Worm (Caenorhabditis elegans) whole organism, young adult: ENCODE measurements around the gene gap-1.

Experiments used
- B0019.2 ChIP-seq: fragments of 200-800 bp; sonication (Bioruptor generic); conservative IDR thresholded peaks from 2 replicates; pipeline ENCODE4 v1.3.6; 2022; ENCODE audit warnings: missing genetic modification reagents, missing genetic modification characterization, missing compliant biosample characterization
- C17E4.6 ChIP-seq: fragments of 200-800 bp; sonication (Bioruptor generic); IDR thresholded peaks from 2 replicates; pipeline ENCODE4 v1.3.6; 2022; ENCODE audit warnings: missing genetic modification reagents, missing genetic modification characterization, missing compliant biosample characterization
- F39B2.1 ChIP-seq: fragments of 200-800 bp; sonication (Bioruptor generic); IDR thresholded peaks from 2 replicates; pipeline ENCODE4 v1.3.6; 2022; ENCODE audit warnings: missing genetic modification reagents, missing genetic modification characterization, missing compliant biosample characterization
- F49E8.2 ChIP-seq: sonication (generic microtip); optimal IDR thresholded peaks from 3 replicates; lab custom pipeline; 2017; ENCODE audit warnings: missing genetic modification characterization, mild to moderate bottlenecking, missing compliant biosample characterization, antibody characterized with exemption, moderate library complexity; ENCODE audit not compliant: insufficient read depth
- K11D2.4 ChIP-seq: fragments of 200-800 bp; sonication (Bioruptor generic); IDR thresholded peaks from 2 replicates; pipeline ENCODE4 v1.3.6; 2022; ENCODE audit warnings: missing genetic modification reagents, missing genetic modification characterization, missing compliant biosample characterization
- K12H6.12 ChIP-seq: fragments of 200-800 bp; sonication (Bioruptor generic); optimal IDR thresholded peaks from 2 replicates; lab custom pipeline; 2018; ENCODE audit warnings: mild to moderate bottlenecking, missing genetic modification characterization, missing compliant biosample characterization
- T07F8.4 ChIP-seq: sonication (generic microtip); optimal IDR thresholded peaks from 2 replicates; lab custom pipeline; 2016; ENCODE audit warnings: mild to moderate bottlenecking, missing genetic modification characterization, moderate library complexity, missing compliant biosample characterization
- Y56A3A.18 ChIP-seq: fragments of 200-800 bp; sonication (Bioruptor generic); IDR thresholded peaks from 2 replicates; pipeline ENCODE4 v1.3.6; 2022; ENCODE audit warnings: missing genetic modification reagents, missing genetic modification characterization, missing compliant biosample characterization
- akir-1 ChIP-seq: fragments of 200-800 bp; sonication (Bioruptor generic); optimal IDR thresholded peaks from 2 replicates; lab custom pipeline; 2018; ENCODE audit warnings: mild to moderate bottlenecking, missing genetic modification characterization, moderate library complexity, missing compliant biosample characterization
- athp-1 ChIP-seq: sonication (generic microtip); optimal IDR thresholded peaks from 2 replicates; lab custom pipeline; 2017; ENCODE audit warnings: mild to moderate bottlenecking, missing genetic modification characterization, missing compliant biosample characterization
- attf-6 ChIP-seq: fragments of 200-800 bp; sonication (Bioruptor generic); IDR thresholded peaks from 2 replicates; pipeline ENCODE4 v1.3.6; 2022; ENCODE audit warnings: missing genetic modification reagents, missing genetic modification characterization, missing compliant biosample characterization
- ccch-3 ChIP-seq: fragments of 200-800 bp; sonication (Bioruptor generic); optimal IDR thresholded peaks from 2 replicates; lab custom pipeline; 2018; ENCODE audit warnings: mild to moderate bottlenecking, missing genetic modification characterization, missing compliant biosample characterization
- cebp-2 ChIP-seq: fragments of 200-800 bp; sonication (Bioruptor generic); IDR thresholded peaks from 2 replicates; pipeline ENCODE4 v1.3.6; 2022; ENCODE audit warnings: missing genetic modification characterization, missing compliant biosample characterization
- ceh-58 ChIP-seq: fragments of 200-800 bp; sonication (Bioruptor generic); IDR thresholded peaks from 2 replicates; pipeline ENCODE4 v1.3.6; 2022; ENCODE audit warnings: missing genetic modification characterization, missing compliant biosample characterization
- ceh-79 ChIP-seq: sonication (generic microtip); optimal IDR thresholded peaks from 2 replicates; lab custom pipeline; 2017; ENCODE audit warnings: mild to moderate bottlenecking, missing genetic modification characterization, missing compliant biosample characterization
- dpff-1 ChIP-seq: sonication (generic microtip); optimal IDR thresholded peaks from 2 replicates; lab custom pipeline; 2017; ENCODE audit warnings: mild to moderate bottlenecking, missing genetic modification characterization, missing compliant biosample characterization
- efl-1 ChIP-seq: fragments of 150-350 bp; optimal IDR thresholded peaks from 2 replicates; lab custom pipeline; 2014; ENCODE audit warnings: missing biosample characterization, missing genetic modification reagents, missing genetic modification characterization
- egl-44 ChIP-seq: fragments of 200-800 bp; sonication (Bioruptor generic); IDR thresholded peaks from 2 replicates; pipeline ENCODE4 v1.3.6; 2022; ENCODE audit warnings: missing genetic modification reagents, missing genetic modification characterization, missing compliant biosample characterization
- egrh-3 ChIP-seq: fragments of 200-800 bp; sonication (Bioruptor generic); IDR thresholded peaks from 2 replicates; pipeline ENCODE4 v1.3.6; 2022; ENCODE audit warnings: missing genetic modification reagents, missing genetic modification characterization, missing compliant biosample characterization
- ets-4 ChIP-seq: fragments of 200-800 bp; sonication (Bioruptor generic); optimal IDR thresholded peaks from 2 replicates; lab custom pipeline; 2018; ENCODE audit warnings: mild to moderate bottlenecking, missing genetic modification characterization, missing compliant biosample characterization
- him-1 ChIP-seq: sonication (generic microtip); optimal IDR thresholded peaks from 2 replicates; lab custom pipeline; 2016; ENCODE audit warnings: missing genotype, missing genetic modification reagents, missing genetic modification characterization, missing compliant biosample characterization
- hmg-1.2 ChIP-seq: fragments of 200-800 bp; sonication (Bioruptor generic); IDR thresholded peaks from 2 replicates; pipeline ENCODE4 v1.3.6; 2022; ENCODE audit warnings: missing genetic modification reagents, missing genetic modification characterization, missing compliant biosample characterization
- hmg-20 ChIP-seq: fragments of 200-800 bp; sonication (Bioruptor generic); IDR thresholded peaks from 2 replicates; pipeline ENCODE4 v1.3.6; 2022; ENCODE audit warnings: missing genetic modification reagents, missing genetic modification characterization, missing compliant biosample characterization
- lag-1 ChIP-seq: fragments of 200-800 bp; sonication (Bioruptor generic); IDR thresholded peaks from 2 replicates; pipeline ENCODE4 v1.3.6; 2022; ENCODE audit warnings: missing genetic modification reagents, missing genetic modification characterization, missing compliant biosample characterization
- lin-26 ChIP-seq: fragments of 200-800 bp; sonication (Bioruptor generic); IDR thresholded peaks from 2 replicates; pipeline ENCODE4 v1.3.6; 2022; ENCODE audit warnings: missing genetic modification reagents, missing genetic modification characterization, missing compliant biosample characterization
- lin-40 ChIP-seq: sonication (generic microtip); optimal IDR thresholded peaks from 2 replicates; lab custom pipeline; 2016; ENCODE audit warnings: missing genetic modification characterization, mild to moderate bottlenecking, missing compliant biosample characterization, missing genotype, missing genetic modification reagents
- lin-54 ChIP-seq: fragments of 200-800 bp; sonication (Bioruptor generic); optimal IDR thresholded peaks from 2 replicates; lab custom pipeline; 2018; ENCODE audit warnings: mild to moderate bottlenecking, missing genetic modification characterization, missing compliant biosample characterization
- madf-3 ChIP-seq: fragments of 200-800 bp; sonication (Bioruptor generic); IDR thresholded peaks from 2 replicates; pipeline ENCODE4 v1.3.6; 2022; ENCODE audit warnings: missing genetic modification reagents, missing genetic modification characterization, missing compliant biosample characterization
- madf-8 ChIP-seq: fragments of 200-800 bp; sonication (Bioruptor generic); conservative IDR thresholded peaks from 2 replicates; pipeline ENCODE4 v1.3.6; 2022; ENCODE audit warnings: missing genetic modification reagents, missing genetic modification characterization, missing compliant biosample characterization
- mes-4 ChIP-seq: sonication (generic microtip); optimal IDR thresholded peaks from 2 replicates; lab custom pipeline; 2016; ENCODE audit warnings: missing genotype, missing genetic modification characterization, missing compliant biosample characterization
- nhr-120 ChIP-seq: fragments of 200-800 bp; sonication (Bioruptor generic); IDR thresholded peaks from 2 replicates; pipeline ENCODE4 v1.3.6; 2022; ENCODE audit warnings: missing genetic modification characterization, missing compliant biosample characterization
- nhr-179 ChIP-seq: sonication (generic microtip); optimal IDR thresholded peaks from 2 replicates; lab custom pipeline; 2016; ENCODE audit warnings: mild to moderate bottlenecking, missing genetic modification characterization, missing compliant biosample characterization
- rpc-1 ChIP-seq, 2 experiments: fragments of 150-350 bp in 1 of 2; sonication (generic microtip) in 1 of 2; optimal IDR thresholded peaks; 2 replicates each; lab custom pipeline; 2014 to 2018; ENCODE audit warnings: missing biosample characterization in 1 of 2, missing genetic modification characterization in 1 of 2, missing genetic modification reagents in 1 of 2, missing genotype in 1 of 2
- snpc-1.1 ChIP-seq: sonication (generic microtip); optimal IDR thresholded peaks from 2 replicates; lab custom pipeline; 2017; ENCODE audit warnings: missing genetic modification characterization, mild to moderate bottlenecking, missing compliant biosample characterization, antibody characterized with exemption, moderate library complexity, missing genotype, missing genetic modification reagents; ENCODE audit not compliant: insufficient read depth
- snpc-4 ChIP-seq, 5 experiments: fragments of 150-350 bp in 1 of 5; sonication (generic microtip) in 4 of 5; optimal IDR thresholded peaks; 2 replicates each; lab custom pipeline; 2014 to 2018; ENCODE audit warnings: missing genetic modification characterization in 5 of 5, missing biosample characterization in 3 of 5, antibody characterized with exemption in 2 of 5, mild to moderate bottlenecking in 2 of 5, missing compliant biosample characterization in 2 of 5, missing genotype in 2 of 5, moderate library complexity in 2 of 5, missing genetic modification reagents in 1 of 5
- sptf-2 ChIP-seq: fragments of 200-800 bp; sonication (Bioruptor generic); optimal IDR thresholded peaks from 2 replicates; lab custom pipeline; 2018; ENCODE audit warnings: mild to moderate bottlenecking, missing genetic modification characterization, missing compliant biosample characterization
- tbx-9 ChIP-seq: sonication (generic microtip); optimal IDR thresholded peaks from 2 replicates; lab custom pipeline; 2016; ENCODE audit warnings: borderline replicate concordance, missing genetic modification characterization, inconsistent platforms, missing compliant biosample characterization
- tlf-1 ChIP-seq: fragments of 200-800 bp; sonication (Bioruptor generic); optimal IDR thresholded peaks from 2 replicates; lab custom pipeline; 2018; ENCODE audit warnings: mild to moderate bottlenecking, missing genetic modification characterization, missing compliant biosample characterization
- unc-62 ChIP-seq: fragments of 150-350 bp; optimal IDR thresholded peaks from 2 replicates; lab custom pipeline; 2014; ENCODE audit warnings: missing biosample characterization, missing genetic modification reagents, missing genetic modification characterization
- zfh-2 ChIP-seq: fragments of 200-800 bp; sonication (Bioruptor generic); conservative IDR thresholded peaks from 2 replicates; pipeline ENCODE4 v1.3.6; 2022; ENCODE audit warnings: missing genetic modification reagents, missing genetic modification characterization, missing compliant biosample characterization
- zim-3 ChIP-seq: sonication (generic microtip); optimal IDR thresholded peaks from 2 replicates; lab custom pipeline; 2017; ENCODE audit warnings: mild to moderate bottlenecking, missing genetic modification characterization, moderate library complexity, missing compliant biosample characterization
- ztf-22 ChIP-seq: fragments of 200-800 bp; sonication (Bioruptor generic); optimal IDR thresholded peaks from 2 replicates; lab custom pipeline; 2018; ENCODE audit warnings: mild to moderate bottlenecking, missing genetic modification characterization, moderate library complexity, missing compliant biosample characterization

Gene gap-1

ce11 chrX:2191925-2192554 lies at the start of gene gap-1:
Gene gap-1 (plus strand): TSS chrX:2192504.
- TF ChIP-seq madf-8 (GFP tag; lab: Robert Waterston, UW) (no peak), akir-1 (no peak), ceh-58 (GFP tag; lab: Robert Waterston, UW) (no peak), C17E4.6 (no peak), egl-44 (GFP tag; lab: Robert Waterston, UW) (no peak), zim-3 (tag; lab: Kevin White, UChicago) (no peak), madf-3 (no peak), athp-1 (tag; lab: Kevin White, UChicago) (no peak), B0019.2 (GFP tag; lab: Robert Waterston, UW) (no peak), ccch-3 (GFP tag; lab: Kevin White, UChicago) (no peak), T07F8.4 (tag; lab: Kevin White, UChicago) (no peak), cebp-2 (GFP tag; lab: Robert Waterston, UW) (no peak), K12H6.12 (no peak), ceh-79 (no peak), lag-1 (GFP tag; lab: Robert Waterston, UW) (no peak), him-1 (tag; lab: Kevin White, UChicago) (no peak), tbx-9 (tag; lab: Kevin White, UChicago) (no peak), hmg-20 (no peak), unc-62 (GFP tag; lab: Kevin White, UChicago) (no peak)

ce11 chrX:2144236-2144635 lies 48.1 kb upstream of the gap-1 start:
- TF ChIP-seq cebp-2 (GFP tag; lab: Robert Waterston, UW) (no peak), akir-1 (no peak), lin-26 (no peak), F49E8.2 (tag; lab: Kevin White, UChicago) (no peak), efl-1 (GFP tag; lab: Kevin White, UChicago) (no peak), snpc-4 (GFP tag; optimal IDR thresholded peaks at IDR 0.05; lab: Kevin White, UChicago) (no peak), snpc-4 (tag; optimal IDR thresholded peaks at IDR 0.05; lab: Kevin White, UChicago) (no peak)

- peak; percentile 75; the same call in 1 of the 2 replicates for TF ChIP-seq egrh-3 (GFP tag; lab: Robert Waterston, UW)
- peak; percentile 88 for TF ChIP-seq zfh-2
- TF ChIP-seq ztf-22 (GFP tag; lab: Kevin White, UChicago) = no peak
Observed at ce11 chrX:2144875-2145274, 47.4 kb upstream of the gap-1 start.

- TF ChIP-seq lin-40 = no peak
Observed at ce11 chrX:2145629-2146028, 46.7 kb upstream of the gap-1 start, which contains the start of gene dpy-3. Gene dpy-3 (minus strand): TSS chrX:2145647.

DNA sequence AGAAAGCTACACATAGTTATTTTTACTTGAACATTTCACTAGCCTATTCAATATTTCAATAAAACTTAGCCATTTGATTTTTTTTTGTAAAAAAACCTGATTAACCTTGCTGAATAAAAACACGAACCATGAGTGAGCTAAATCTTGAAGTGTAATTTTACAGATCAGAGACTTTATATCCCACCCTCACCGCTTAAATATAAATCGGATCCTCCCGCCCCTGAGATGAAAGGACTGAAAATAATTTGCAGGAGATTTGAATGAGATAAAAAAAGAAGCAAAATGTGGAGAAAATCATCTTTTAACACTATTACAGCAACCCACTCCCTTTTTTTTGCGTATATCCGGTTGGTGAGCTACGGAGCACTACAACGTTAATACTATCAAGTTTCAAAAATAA lies 42.3 kb upstream of the gap-1 start, which contains the start of gene npax-2:
npax-2 (minus strand) TSS at position 101 of the 400 bp plus-strand sequence.
- TF ChIP-seq dpff-1 (tag; lab: Kevin White, UChicago) = no peak
- TF ChIP-seq lin-26 = no peak
- no peak for TF ChIP-seq F39B2.1
- no peak for TF ChIP-seq sptf-2 (GFP tag; lab: Kevin White, UChicago)
- TF ChIP-seq attf-6 (GFP tag; lab: Robert Waterston, UW) = no peak
- TF ChIP-seq mes-4 (tag; lab: Kevin White, UChicago) = no peak
- no peak for TF ChIP-seq tlf-1 (GFP tag; lab: Kevin White, UChicago)
- no peak for TF ChIP-seq hmg-1.2 (GFP tag; lab: Robert Waterston, UW)
- TF ChIP-seq Y56A3A.18 (GFP tag; lab: Robert Waterston, UW) = no peak
- no peak for TF ChIP-seq nhr-120 (GFP tag; lab: Robert Waterston, UW)
- TF ChIP-seq nhr-179 (tag; lab: Kevin White, UChicago) = no peak
- no peak for TF ChIP-seq lin-54 (GFP tag; lab: Kevin White, UChicago)
- no peak for TF ChIP-seq snpc-1.1 (tag; lab: Kevin White, UChicago)
- no peak for TF ChIP-seq rpc-1 (optimal IDR thresholded peaks at IDR 0.05; lab: Kevin White, UChicago)
- TF ChIP-seq rpc-1 (tag; optimal IDR thresholded peaks at IDR 0.05; lab: Kevin White, UChicago) = no peak
- TF ChIP-seq zfh-2 = no peak
- TF ChIP-seq ets-4 (GFP tag; lab: Kevin White, UChicago) = no peak
- no peak for TF ChIP-seq K11D2.4 (GFP tag; lab: Robert Waterston, UW)
